Fruit fly (Drosophila melanogaster) whole organism, pupa: ENCODE measurements around the gene CG8673.

Experiments used
- CG10348 ChIP-seq: fragments of 200-800 bp; sonication (Bioruptor generic); IDR thresholded peaks from 2 replicates; pipeline ENCODE4 v1.3.6; 2022; ENCODE audit warnings: missing biosample characterization, missing genetic modification characterization
- CG12605 ChIP-seq: fragments of 200-800 bp; sonication (Bioruptor generic); IDR thresholded peaks from 2 replicates; pipeline ENCODE4 v1.3.6; 2022; ENCODE audit warnings: missing biosample characterization, missing genetic modification characterization
- CG13204 ChIP-seq: fragments of 200-800 bp; sonication (Bioruptor generic); optimal IDR thresholded peaks from 2 replicates; lab custom pipeline; 2018; ENCODE audit warnings: missing biosample characterization, mild to moderate bottlenecking, missing genetic modification characterization, moderate library complexity
- CG14655 ChIP-seq: fragments of 200-800 bp; sonication (Bioruptor generic); optimal IDR thresholded peaks from 3 replicates; lab custom pipeline; 2017; ENCODE audit warnings: mild to moderate bottlenecking, missing biosample characterization, missing genetic modification reagents, missing genetic modification characterization
- CG15710 ChIP-seq: fragments of 200-800 bp; sonication (Bioruptor generic); optimal IDR thresholded peaks from 2 replicates; lab custom pipeline; 2018; ENCODE audit warnings: missing biosample characterization, mild to moderate bottlenecking, missing genetic modification characterization, moderate library complexity
- CG17806 ChIP-seq: fragments of 200-800 bp; sonication (Bioruptor generic); optimal IDR thresholded peaks from 2 replicates; lab custom pipeline; 2018; ENCODE audit warnings: missing biosample characterization, mild to moderate bottlenecking, missing genetic modification characterization, moderate library complexity
- CG32121 ChIP-seq: fragments of 200-800 bp; sonication (Bioruptor generic); IDR thresholded peaks from 2 replicates; pipeline ENCODE4 v1.3.6; 2022; ENCODE audit warnings: missing biosample characterization, missing genetic modification characterization
- CG34367 ChIP-seq: fragments of 200-800 bp; sonication (Bioruptor generic); optimal IDR thresholded peaks from 2 replicates; lab custom pipeline; 2018; ENCODE audit warnings: missing biosample characterization, mild to moderate bottlenecking, missing genetic modification characterization
- CG4496 ChIP-seq: fragments of 200-800 bp; sonication (Bioruptor generic); IDR thresholded peaks from 3 replicates; pipeline ENCODE4 v1.3.6; 2022; ENCODE audit warnings: missing biosample characterization, missing genetic modification characterization
- CG8159 ChIP-seq: fragments of 200-800 bp; sonication (Bioruptor generic); optimal IDR thresholded peaks from 3 replicates; lab custom pipeline; 2018; ENCODE audit warnings: missing biosample characterization, mild to moderate bottlenecking, missing genetic modification characterization, moderate library complexity
- CG8301 ChIP-seq: fragments of 200-800 bp; sonication (Bioruptor generic); optimal IDR thresholded peaks from 2 replicates; lab custom pipeline; 2018; ENCODE audit warnings: missing biosample characterization, mild to moderate bottlenecking, missing genetic modification characterization
- CG9948 ChIP-seq: fragments of 200-800 bp; sonication (Bioruptor generic); optimal IDR thresholded peaks from 2 replicates; lab custom pipeline; 2018; ENCODE audit warnings: missing biosample characterization, mild to moderate bottlenecking, missing genetic modification characterization, moderate library complexity
- D1 ChIP-seq: fragments of 200-800 bp; sonication (Bioruptor generic); optimal IDR thresholded peaks from 2 replicates; lab custom pipeline; 2018; ENCODE audit warnings: missing biosample characterization, mild to moderate bottlenecking, missing genetic modification characterization, moderate library complexity
- EcR ChIP-seq: fragments of 200-800 bp; sonication (Bioruptor generic); optimal IDR thresholded peaks from 3 replicates; lab custom pipeline; 2019; ENCODE audit warnings: missing biosample characterization, missing genetic modification characterization, mild to moderate bottlenecking, moderate library complexity, missing genetic modification reagents
- Ets98B ChIP-seq: fragments of 200-800 bp; sonication (Bioruptor generic); IDR thresholded peaks from 2 replicates; pipeline ENCODE4 v1.3.6; 2022; ENCODE audit warnings: missing biosample characterization, missing genetic modification characterization
- Pif1A ChIP-seq: fragments of 200-800 bp; sonication (Bioruptor generic); optimal IDR thresholded peaks from 3 replicates; lab custom pipeline; 2016; ENCODE audit warnings: missing biosample characterization, missing genetic modification characterization
- Pif1B ChIP-seq: fragments of 200-800 bp; sonication (Bioruptor generic); optimal IDR thresholded peaks from 3 replicates; lab custom pipeline; 2016; ENCODE audit warnings: missing biosample characterization, missing genetic modification characterization
- Snoo ChIP-seq: fragments of 200-800 bp; sonication (Bioruptor generic); optimal IDR thresholded peaks from 3 replicates; lab custom pipeline; 2017; ENCODE audit warnings: missing biosample characterization, mild to moderate bottlenecking, missing genetic modification characterization, inconsistent platforms
- fd96Ca ChIP-seq: fragments of 200-800 bp; sonication (Bioruptor generic); IDR thresholded peaks from 3 replicates; pipeline ENCODE4 v1.3.6; 2022; ENCODE audit warnings: missing biosample characterization, missing genetic modification characterization
- gl ChIP-seq: fragments of 200-800 bp; sonication (Bioruptor generic); optimal IDR thresholded peaks from 2 replicates; lab custom pipeline; 2018; ENCODE audit warnings: missing biosample characterization, mild to moderate bottlenecking, missing genetic modification characterization
- rn ChIP-seq: fragments of 200-800 bp; sonication (Bioruptor generic); IDR thresholded peaks from 2 replicates; pipeline ENCODE4 v1.3.6; 2022; ENCODE audit warnings: missing biosample characterization, missing genetic modification characterization

CG8673 gene

DNA sequence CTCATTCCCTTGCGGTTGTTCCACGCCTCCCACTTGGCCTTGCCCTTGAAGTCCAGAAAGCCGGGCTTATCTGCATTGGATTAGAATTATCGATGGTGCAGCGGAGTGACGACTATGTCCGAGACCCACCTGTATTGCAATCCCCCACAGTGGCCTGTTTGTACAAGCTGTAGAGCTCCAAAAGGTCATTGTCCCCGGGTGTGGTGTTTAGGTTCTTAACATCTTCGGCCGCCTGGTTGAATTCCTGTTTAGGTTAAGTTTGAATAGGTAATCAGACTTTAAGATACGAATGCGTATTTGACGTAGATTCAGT, 37.8 kb downstream of the CG8673 start:
- peak; percentile 99 for TF ChIP-seq EcR (GFP tag; lab: Kevin White, UChicago)
- TF ChIP-seq fd96Ca (GFP tag; lab: Robert Waterston, UW): no peak
- TF ChIP-seq CG9948 (tag; lab: Kevin White, UChicago): no peak
- TF ChIP-seq CG12605 (GFP tag; lab: Robert Waterston, UW): no peak

DNA sequence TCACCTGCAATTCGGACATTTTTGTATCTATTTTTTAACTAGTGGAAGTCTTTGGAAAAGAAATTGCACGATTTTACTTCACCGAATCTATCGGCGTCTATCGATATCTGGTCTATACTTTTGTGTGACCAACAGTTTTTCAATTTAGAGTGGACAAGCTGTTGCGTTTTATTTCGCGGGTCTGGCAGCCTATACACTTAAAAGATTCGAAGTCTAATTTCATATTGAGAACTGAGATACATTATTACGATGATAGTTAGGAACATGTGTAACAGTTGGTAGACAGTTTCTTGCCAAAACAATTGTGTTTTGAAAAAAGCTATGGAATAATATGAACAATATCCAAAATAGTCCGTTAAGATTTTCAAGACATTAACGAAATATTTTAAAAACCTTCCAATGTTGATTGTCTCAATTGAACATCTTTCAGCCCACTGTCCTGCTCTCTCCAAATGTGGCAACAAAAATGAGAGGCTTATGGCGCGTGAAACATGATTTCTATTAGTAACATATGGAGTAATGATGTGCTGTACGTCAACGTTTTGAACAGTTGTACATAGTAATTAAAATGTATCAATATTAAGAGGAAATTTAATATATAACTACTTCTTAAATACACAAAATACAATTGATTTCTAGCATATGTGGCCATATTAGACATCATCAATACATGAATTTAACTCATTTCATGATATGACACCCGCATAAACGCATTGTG, 38.3 kb downstream of the CG8673 start, which contains the start of gene Acbp1:
Gene Acbp1 (minus strand): TSS at position 146 of the 718 bp plus-strand sequence.
- TF ChIP-seq CG8301 (tag; lab: Kevin White, UChicago): peak; percentile 98
- peak; percentile 91 for TF ChIP-seq CG12605 (GFP tag; lab: Robert Waterston, UW)
- peak; percentile 99 for TF ChIP-seq CG8159 (tag; lab: Kevin White, UChicago)
- peak; percentile 87 for TF ChIP-seq EcR (GFP tag; lab: Kevin White, UChicago)
- peak; percentile 89 for TF ChIP-seq fd96Ca (GFP tag; lab: Robert Waterston, UW)
- TF ChIP-seq Pif1A: peak; percentile 95
- peak; percentile 98 for TF ChIP-seq Pif1B
- TF ChIP-seq rn (GFP tag; lab: Robert Waterston, UW): peak; percentile 56
- peak; percentile 93 for TF ChIP-seq CG13204 (GFP tag; lab: Kevin White, UChicago)
- peak; percentile 97 for TF ChIP-seq Snoo (tag; lab: Kevin White, UChicago)
- TF ChIP-seq CG10348 (GFP tag; lab: Robert Waterston, UW): peak; percentile 54; the same call in 1 of the 2 replicates
- TF ChIP-seq gl: peak; percentile 93
- TF ChIP-seq CG4496: peak; percentile 97
- TF ChIP-seq CG15710 (tag; lab: Kevin White, UChicago): peak; percentile 97
- peak; percentile 96 for TF ChIP-seq CG34367 (tag; lab: Kevin White, UChicago)
- peak; percentile 97 for TF ChIP-seq CG14655
- peak; percentile 97 for TF ChIP-seq CG17806 (tag; lab: Kevin White, UChicago)
- peak; percentile 96 for TF ChIP-seq D1 (tag; lab: Kevin White, UChicago)
- peak; percentile 96 for TF ChIP-seq Ets98B
- peak; percentile 95 for TF ChIP-seq CG9948 (tag; lab: Kevin White, UChicago)
- TF ChIP-seq CG32121 (GFP tag; lab: Robert Waterston, UW): peak; percentile 93

DNA sequence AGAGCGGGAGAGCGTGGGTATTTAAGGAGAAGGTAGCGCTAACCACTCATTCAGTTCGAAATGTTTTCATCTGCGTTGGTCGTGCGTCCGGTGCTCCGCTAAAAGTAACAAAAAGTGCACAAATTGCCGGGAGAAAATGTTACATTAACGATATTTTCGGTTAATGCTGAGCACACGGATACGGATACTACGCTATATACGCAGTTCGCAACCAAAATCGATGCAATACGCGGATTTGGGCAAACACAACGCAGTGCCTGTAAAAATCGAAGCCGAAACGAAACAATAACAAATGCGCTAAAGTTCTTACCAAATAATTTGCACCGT, 38.9 kb downstream of the CG8673 start, which contains the start of gene Piezo:
Gene Piezo (plus strand): TSS at position 49 of the 327 bp plus-strand sequence.
- no peak for TF ChIP-seq Pif1A
- TF ChIP-seq CG8301 (tag; lab: Kevin White, UChicago): no peak
- no peak for TF ChIP-seq CG9948 (tag; lab: Kevin White, UChicago)
- no peak for TF ChIP-seq CG13204 (GFP tag; lab: Kevin White, UChicago)
- no peak for TF ChIP-seq Ets98B
- TF ChIP-seq Snoo (tag; lab: Kevin White, UChicago): no peak
- TF ChIP-seq CG15710 (tag; lab: Kevin White, UChicago): no peak
- no peak for TF ChIP-seq CG4496
- TF ChIP-seq CG12605 (GFP tag; lab: Robert Waterston, UW): no peak
- no peak for TF ChIP-seq CG17806 (tag; lab: Kevin White, UChicago)
- TF ChIP-seq CG34367 (tag; lab: Kevin White, UChicago): no peak
- no peak for TF ChIP-seq CG32121 (GFP tag; lab: Robert Waterston, UW)
- TF ChIP-seq rn (GFP tag; lab: Robert Waterston, UW): no peak
- no peak for TF ChIP-seq CG14655
- no peak for TF ChIP-seq D1 (tag; lab: Kevin White, UChicago)

DNA sequence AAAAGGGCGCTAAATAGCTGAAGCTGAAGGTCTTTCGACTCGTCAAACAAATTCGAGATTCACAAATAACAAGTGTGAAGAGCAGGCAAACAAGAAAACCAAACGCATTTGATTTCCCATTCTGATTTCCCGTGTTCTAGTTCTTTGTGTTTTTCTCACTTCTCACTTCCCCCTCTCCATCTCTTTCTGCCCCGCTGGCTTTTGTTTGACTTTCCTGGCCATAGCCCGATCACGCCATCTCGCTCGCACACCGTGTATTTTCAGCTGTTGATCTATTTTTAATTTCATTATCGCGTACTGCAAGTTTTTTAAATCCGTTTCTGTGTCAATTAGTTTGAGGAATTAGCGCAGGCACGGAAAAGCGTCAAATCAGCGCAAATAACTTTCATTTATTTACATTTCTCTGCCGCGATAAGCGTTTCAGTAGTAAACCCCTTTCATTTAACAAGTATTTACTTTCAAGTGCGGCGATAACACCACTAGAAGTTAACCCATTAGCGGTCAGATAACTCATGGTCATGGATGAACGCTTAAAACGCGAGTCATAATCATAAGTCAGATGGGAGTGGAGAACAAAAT, 39.5 kb downstream of the CG8673 start:
- no peak for TF ChIP-seq CG10348 (GFP tag; lab: Robert Waterston, UW)
- TF ChIP-seq CG17806 (tag; lab: Kevin White, UChicago): no peak
- TF ChIP-seq CG8159 (tag; lab: Kevin White, UChicago): no peak
- no peak for TF ChIP-seq CG15710 (tag; lab: Kevin White, UChicago)
- TF ChIP-seq CG32121 (GFP tag; lab: Robert Waterston, UW): no peak
- TF ChIP-seq Pif1B: no peak
- TF ChIP-seq Ets98B: no peak
- no peak for TF ChIP-seq gl
- TF ChIP-seq CG4496: no peak
- TF ChIP-seq CG9948 (tag; lab: Kevin White, UChicago): no peak
- TF ChIP-seq D1 (tag; lab: Kevin White, UChicago): no peak
- no peak for TF ChIP-seq CG34367 (tag; lab: Kevin White, UChicago)
- TF ChIP-seq Pif1A: no peak
- no peak for TF ChIP-seq EcR (GFP tag; lab: Kevin White, UChicago)
- no peak for TF ChIP-seq Snoo (tag; lab: Kevin White, UChicago)

DNA sequence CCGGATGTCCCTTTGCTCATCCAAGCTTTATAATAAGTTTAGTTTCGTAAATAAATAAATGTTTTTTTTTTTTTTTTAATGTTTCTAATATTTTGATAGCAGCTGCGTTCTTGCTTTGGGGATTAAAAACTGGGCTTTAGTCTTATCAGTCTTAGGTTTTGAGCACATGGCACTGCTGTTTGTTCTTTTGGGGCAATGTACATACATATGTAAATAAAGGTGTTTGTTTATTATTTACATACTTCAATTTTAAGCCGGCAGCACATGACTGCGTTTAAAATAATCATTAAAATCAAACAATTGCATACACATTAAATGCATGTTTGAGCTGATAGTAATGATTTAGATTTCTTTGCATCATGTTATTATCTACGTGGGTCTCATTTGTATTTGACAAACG, 40.1 kb downstream of the CG8673 start:
- TF ChIP-seq CG4496 (no peak), Ets98B (no peak), Pif1A (no peak), CG10348 (GFP tag; lab: Robert Waterston, UW) (no peak), CG8301 (tag; lab: Kevin White, UChicago) (no peak), Snoo (tag; lab: Kevin White, UChicago) (no peak), rn (GFP tag; lab: Robert Waterston, UW) (no peak), EcR (GFP tag; lab: Kevin White, UChicago) (no peak), D1 (tag; lab: Kevin White, UChicago) (no peak), CG9948 (tag; lab: Kevin White, UChicago) (no peak), CG17806 (tag; lab: Kevin White, UChicago) (no peak), gl (no peak), fd96Ca (GFP tag; lab: Robert Waterston, UW) (no peak)
